Fruit fly (Drosophila melanogaster): ENCODE measurements around the gene Pgant2.

dm6 chr2L:3373242-3373641 is 53.3 kb downstream of the Pgant2 start, which contains the start of gene GramD1B:
- TF ChIP-seq psq (optimal IDR thresholded peaks at IDR 0.05) (no peak), CG8478 (optimal IDR thresholded peaks at IDR 0.05) (no peak)
